Worm (Caenorhabditis elegans) whole organism, midembryonic: ENCODE results near the gene F48F7.3.
A peak's percentile ranks its signal among the peaks of the same experiment; 100 is the strongest.

ENCODE experiments used
- T22C8.4 ChIP-seq: fragments of 200-800 bp; sonication (Bioruptor generic); IDR thresholded peaks from 2 replicates; pipeline ENCODE4 v1.3.6; 2022; ENCODE audit warnings: missing genetic modification characterization, missing compliant biosample characterization
- cog-1 ChIP-seq: sonication (generic microtip); optimal IDR thresholded peaks from 2 replicates; lab custom pipeline; 2016; ENCODE audit warnings: missing genetic modification characterization, missing compliant biosample characterization
- flt-1 ChIP-seq: fragments of 200-800 bp; sonication (Bioruptor generic); IDR thresholded peaks from 2 replicates; pipeline ENCODE4 v1.3.6; 2022; ENCODE audit warnings: missing genetic modification characterization, missing compliant biosample characterization
- klf-2 ChIP-seq: fragments of 200-800 bp; sonication (Bioruptor generic); conservative IDR thresholded peaks from 2 replicates; pipeline ENCODE4 v1.3.6; 2022; ENCODE audit warnings: missing genetic modification reagents, missing genetic modification characterization, missing compliant biosample characterization
- med-1 ChIP-seq: sonication (generic microtip); optimal IDR thresholded peaks from 2 replicates; lab custom pipeline; 2017; ENCODE audit warnings: missing genetic modification characterization, mild to moderate bottlenecking, missing compliant biosample characterization, antibody characterized with exemption, missing genetic modification reagents; ENCODE audit not compliant: insufficient read depth
- ref-1 ChIP-seq: fragments of 200-800 bp; sonication (Bioruptor generic); conservative IDR thresholded peaks from 2 replicates; pipeline ENCODE4 v1.3.6; 2022; ENCODE audit warnings: missing genetic modification reagents, missing genetic modification characterization, missing compliant biosample characterization
- tab-1 ChIP-seq: fragments of 200-800 bp; sonication (Bioruptor generic); IDR thresholded peaks from 2 replicates; pipeline ENCODE4 v1.3.6; 2022; ENCODE audit warnings: missing genetic modification characterization, missing compliant biosample characterization
- ztf-23 ChIP-seq: fragments of 200-800 bp; sonication (Bioruptor generic); IDR thresholded peaks from 2 replicates; pipeline ENCODE4 v1.3.6; 2022; ENCODE audit warnings: missing genetic modification reagents, missing genetic modification characterization, missing compliant biosample characterization
- ztf-29 ChIP-seq: fragments of 200-800 bp; sonication (Bioruptor generic); IDR thresholded peaks from 2 replicates; pipeline ENCODE4 v1.3.6; 2022; ENCODE audit warnings: missing genetic modification reagents, missing genetic modification characterization, missing compliant biosample characterization

Gene F48F7.3

DNA sequence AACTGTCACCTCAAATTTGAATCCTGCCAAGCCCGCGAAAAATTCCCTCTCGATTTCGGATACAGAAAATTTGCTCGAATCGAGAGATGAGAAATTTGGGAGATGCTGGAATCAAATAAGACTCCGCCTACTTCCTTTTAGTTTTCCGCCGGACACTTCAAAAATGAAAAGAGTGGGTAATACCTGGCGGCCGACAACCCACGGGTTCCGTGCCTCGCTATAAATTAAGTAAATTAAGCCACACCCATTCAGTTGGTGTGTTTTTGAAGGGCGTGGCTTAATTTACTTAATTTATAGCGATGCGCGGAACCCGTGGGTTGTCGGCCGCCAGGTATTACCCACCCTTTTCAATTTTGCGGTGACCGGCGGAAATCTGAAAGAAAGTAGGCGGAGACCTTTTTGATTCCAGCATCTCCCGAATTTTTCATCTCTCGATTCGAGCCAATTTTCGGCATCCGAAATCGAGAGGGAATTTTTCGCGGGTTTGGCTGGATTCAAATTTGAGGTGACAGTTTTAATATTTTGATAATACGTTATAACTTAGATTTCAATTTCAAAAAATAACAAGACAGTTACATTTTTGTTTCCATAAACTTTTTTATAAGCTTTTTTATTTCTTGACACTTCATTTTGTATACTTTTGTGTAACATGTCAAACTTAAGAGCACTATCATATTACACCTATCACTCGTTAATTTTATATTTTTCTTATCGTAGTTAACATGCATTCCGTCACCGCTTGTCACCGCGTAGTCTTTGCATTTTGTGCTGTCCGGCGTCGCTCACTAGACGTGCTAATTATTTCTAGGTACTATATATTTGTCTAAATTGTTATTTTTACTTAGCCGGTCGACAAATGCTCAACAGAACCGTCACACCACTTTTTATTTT is 16.4 kb upstream of the F48F7.3 start:
- TF ChIP-seq tab-1 (GFP tag; lab: Robert Waterston, UW) (no peak), T22C8.4 (no peak), flt-1 (GFP tag; lab: Robert Waterston, UW) (no peak), med-1 (GFP tag; lab: Kevin White, UChicago) (no peak), ztf-23 (no peak), cog-1 (no peak), ztf-29 (GFP tag; lab: Robert Waterston, UW) (no peak), klf-2 (GFP tag; lab: Robert Waterston, UW) (no peak), ref-1 (GFP tag; lab: Robert Waterston, UW) (no peak)

DNA sequence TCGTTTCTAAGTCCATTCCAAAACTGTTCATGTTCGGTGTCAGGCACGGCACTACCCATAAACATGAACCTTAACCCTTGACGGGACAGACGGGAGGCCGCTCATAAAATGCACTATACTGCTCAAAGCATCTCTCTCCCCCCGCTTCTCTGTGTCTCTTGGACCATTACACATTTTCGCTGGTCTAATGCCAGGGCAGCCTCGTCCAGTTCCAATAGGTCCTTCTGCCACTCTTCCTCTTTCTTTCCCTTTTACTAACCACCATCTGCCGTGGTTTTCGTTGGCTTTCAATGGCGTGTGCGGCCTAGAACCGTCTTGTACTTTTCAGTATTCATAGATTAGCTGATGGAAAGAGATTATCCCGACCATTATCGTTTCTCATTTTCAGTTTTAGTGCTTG is 15.1 kb upstream of the F48F7.3 start:
- TF ChIP-seq flt-1 (GFP tag; lab: Robert Waterston, UW), result peak; percentile 47; the same call in 1 of the 2 replicates
- no peak for TF ChIP-seq med-1 (GFP tag; lab: Kevin White, UChicago)
- no peak for TF ChIP-seq T22C8.4
- no peak for TF ChIP-seq tab-1 (GFP tag; lab: Robert Waterston, UW)
- no peak for TF ChIP-seq klf-2 (GFP tag; lab: Robert Waterston, UW)
- TF ChIP-seq ztf-23, result peak; percentile 55; the same call in 1 of the 2 replicates
- TF ChIP-seq ref-1 (GFP tag; lab: Robert Waterston, UW), result no peak
- no peak for TF ChIP-seq cog-1
- no peak for TF ChIP-seq ztf-29 (GFP tag; lab: Robert Waterston, UW)

DNA sequence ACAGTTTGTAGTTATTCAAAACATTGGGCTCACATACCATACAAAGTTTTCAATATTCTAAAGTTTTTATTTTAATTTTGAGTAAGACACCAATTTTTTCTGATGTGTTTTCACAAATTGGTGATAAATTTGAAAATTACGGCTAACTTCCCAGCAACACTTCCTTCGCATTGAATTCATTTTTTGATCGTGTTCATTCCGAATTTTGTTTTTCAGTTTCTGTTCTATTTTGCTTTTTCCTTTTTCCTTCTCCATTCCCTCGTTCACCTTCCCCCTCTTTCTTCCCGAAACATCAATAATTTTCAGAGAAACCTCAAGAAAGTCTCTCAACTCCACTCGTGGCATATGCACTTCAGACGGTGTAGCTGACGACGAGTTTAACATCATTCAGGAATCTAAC is 14.5 kb upstream of the F48F7.3 start, which contains the start of gene alg-1:
Gene alg-1, plus strand, starts transcription at position 301 of the 400 bp plus-strand sequence.
- TF ChIP-seq klf-2 (GFP tag; lab: Robert Waterston, UW) (no peak), T22C8.4 (no peak), ztf-23 (no peak), cog-1 (no peak), ztf-29 (GFP tag; lab: Robert Waterston, UW) (no peak), tab-1 (GFP tag; lab: Robert Waterston, UW) (no peak), ref-1 (GFP tag; lab: Robert Waterston, UW) (no peak), flt-1 (GFP tag; lab: Robert Waterston, UW) (no peak), med-1 (GFP tag; lab: Kevin White, UChicago) (no peak)

DNA sequence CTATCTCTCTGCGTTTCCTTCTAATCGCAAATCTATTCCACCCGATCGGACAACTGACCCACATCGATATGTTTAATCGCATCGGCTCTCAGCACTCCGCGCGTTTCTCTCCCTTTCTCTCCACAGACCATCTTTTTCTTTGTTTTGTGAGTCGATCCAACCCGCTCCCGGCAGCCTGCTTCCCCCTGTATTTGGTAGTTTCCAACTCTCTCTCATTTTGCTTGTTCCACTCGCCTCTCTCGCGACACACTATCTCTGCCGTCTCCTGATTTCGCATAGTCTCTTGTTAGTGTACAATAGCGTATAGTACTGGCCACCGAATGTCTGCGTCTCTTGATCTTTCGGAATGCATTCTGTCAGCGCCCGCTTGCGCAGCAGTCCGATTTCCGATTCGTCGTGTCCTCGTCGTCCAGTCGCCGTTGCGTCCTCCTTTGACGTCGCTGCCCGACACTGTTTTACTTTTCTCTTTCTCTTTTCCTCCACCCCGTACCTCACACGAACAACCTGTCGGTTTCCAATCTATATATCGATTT is 12.6 kb upstream of the F48F7.3 start:
- TF ChIP-seq cog-1 (peak; percentile 46), ztf-29 (GFP tag; lab: Robert Waterston, UW) (peak; percentile 62; the same call in 1 of the 2 replicates), ref-1 (GFP tag; lab: Robert Waterston, UW) (no peak), flt-1 (GFP tag; lab: Robert Waterston, UW) (0 out of 2 replicates have a peak, but pooled peaks have one; percentile 42)

DNA sequence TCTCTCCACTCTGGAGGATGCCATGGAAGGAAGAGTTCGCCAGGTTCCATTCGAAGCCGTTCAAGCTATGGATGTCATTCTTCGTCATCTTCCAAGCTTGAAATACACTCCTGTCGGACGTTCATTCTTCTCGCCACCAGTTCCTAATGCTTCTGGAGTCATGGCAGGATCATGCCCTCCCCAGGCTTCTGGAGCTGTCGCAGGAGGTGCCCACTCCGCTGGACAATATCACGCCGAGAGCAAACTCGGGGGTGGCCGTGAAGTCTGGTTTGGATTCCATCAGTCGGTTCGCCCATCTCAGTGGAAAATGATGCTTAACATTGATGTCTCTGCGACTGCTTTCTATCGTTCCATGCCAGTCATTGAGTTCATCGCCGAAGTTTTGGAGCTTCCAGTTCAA is 11.0 kb upstream of the F48F7.3 start:
- TF ChIP-seq ref-1 (GFP tag; lab: Robert Waterston, UW) (no peak), cog-1 (no peak), ztf-23 (no peak), T22C8.4 (no peak), med-1 (GFP tag; lab: Kevin White, UChicago) (no peak), klf-2 (GFP tag; lab: Robert Waterston, UW) (no peak), flt-1 (GFP tag; lab: Robert Waterston, UW) (no peak), ztf-29 (GFP tag; lab: Robert Waterston, UW) (no peak), tab-1 (GFP tag; lab: Robert Waterston, UW) (no peak)

DNA sequence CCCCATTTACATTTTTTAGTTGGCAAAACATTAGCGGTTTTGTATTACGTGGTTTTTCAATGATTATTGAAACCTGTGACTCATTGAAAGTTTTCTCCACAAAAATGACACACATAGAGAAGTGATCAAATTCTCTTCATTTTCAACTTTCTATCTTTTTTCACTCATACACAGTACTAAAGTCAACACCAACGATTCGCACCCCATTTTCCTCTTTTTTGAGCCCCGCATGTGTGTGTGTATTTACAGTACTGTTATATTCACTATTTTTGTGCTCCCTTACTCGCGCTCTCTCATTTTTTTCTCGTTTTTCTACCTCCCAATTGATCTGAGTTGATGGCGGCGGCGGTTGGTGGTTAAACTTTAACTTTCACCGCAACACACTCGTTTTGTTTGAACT is 4.9 kb upstream of the F48F7.3 start:
- no peak for TF ChIP-seq med-1 (GFP tag; lab: Kevin White, UChicago)
- no peak for TF ChIP-seq ztf-29 (GFP tag; lab: Robert Waterston, UW)
- TF ChIP-seq klf-2 (GFP tag; lab: Robert Waterston, UW), result no peak
- no peak for TF ChIP-seq T22C8.4
- no peak for TF ChIP-seq tab-1 (GFP tag; lab: Robert Waterston, UW)
- TF ChIP-seq cog-1, result no peak
- TF ChIP-seq flt-1 (GFP tag; lab: Robert Waterston, UW), result no peak
- TF ChIP-seq ztf-23, result no peak
- TF ChIP-seq ref-1 (GFP tag; lab: Robert Waterston, UW), result no peak

DNA sequence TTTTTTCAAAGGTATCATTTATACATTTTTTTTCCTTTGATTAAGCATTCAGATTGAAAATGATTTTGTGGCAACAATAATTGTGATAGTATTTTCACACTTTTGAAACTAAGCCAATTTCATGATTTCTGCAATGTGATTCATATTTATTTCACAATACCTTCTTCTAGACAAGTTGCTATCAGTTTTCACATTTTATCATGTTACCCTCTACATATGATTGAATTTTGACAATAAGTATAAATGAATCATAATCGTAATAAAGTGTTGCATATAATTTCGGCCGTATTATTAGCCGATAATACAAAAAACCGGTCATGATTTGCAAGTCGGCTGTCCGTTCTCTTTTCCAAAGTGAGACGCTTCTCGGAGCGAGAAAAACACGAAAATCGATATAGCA is 3.9 kb upstream of the F48F7.3 start:
- TF ChIP-seq flt-1 (GFP tag; lab: Robert Waterston, UW) (no peak), ztf-29 (GFP tag; lab: Robert Waterston, UW) (no peak), ztf-23 (no peak), klf-2 (GFP tag; lab: Robert Waterston, UW) (no peak), med-1 (GFP tag; lab: Kevin White, UChicago) (no peak), ref-1 (GFP tag; lab: Robert Waterston, UW) (no peak), T22C8.4 (no peak), cog-1 (no peak), tab-1 (GFP tag; lab: Robert Waterston, UW) (no peak)

DNA sequence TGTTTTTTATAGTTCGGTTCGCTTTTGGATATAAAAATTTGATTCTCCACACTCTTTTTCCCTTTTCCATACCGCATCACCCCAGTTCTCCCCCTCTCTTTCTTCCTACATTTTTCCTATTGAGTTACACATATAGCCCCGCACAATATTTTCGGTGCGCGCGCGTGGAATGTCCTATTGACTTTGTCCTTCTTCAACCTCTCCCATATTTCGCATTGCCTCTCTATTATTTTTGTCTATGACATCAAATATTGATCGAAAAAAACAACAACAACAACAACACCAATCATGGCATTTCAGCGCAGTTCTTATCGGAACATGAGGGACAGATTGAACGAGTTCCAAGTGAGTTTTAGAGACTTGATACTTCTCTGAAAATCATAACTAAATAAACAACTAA is 3.5 kb upstream of the F48F7.3 start, which contains the start of gene syx-2:
Gene syx-2, plus strand, starts transcription at position 301 of the 400 bp plus-strand sequence.
- TF ChIP-seq med-1 (GFP tag; lab: Kevin White, UChicago) (no peak), tab-1 (GFP tag; lab: Robert Waterston, UW) (no peak), ztf-29 (GFP tag; lab: Robert Waterston, UW) (no peak), klf-2 (GFP tag; lab: Robert Waterston, UW) (no peak), T22C8.4 (no peak), cog-1 (no peak), ztf-23 (no peak), ref-1 (GFP tag; lab: Robert Waterston, UW) (no peak)

DNA sequence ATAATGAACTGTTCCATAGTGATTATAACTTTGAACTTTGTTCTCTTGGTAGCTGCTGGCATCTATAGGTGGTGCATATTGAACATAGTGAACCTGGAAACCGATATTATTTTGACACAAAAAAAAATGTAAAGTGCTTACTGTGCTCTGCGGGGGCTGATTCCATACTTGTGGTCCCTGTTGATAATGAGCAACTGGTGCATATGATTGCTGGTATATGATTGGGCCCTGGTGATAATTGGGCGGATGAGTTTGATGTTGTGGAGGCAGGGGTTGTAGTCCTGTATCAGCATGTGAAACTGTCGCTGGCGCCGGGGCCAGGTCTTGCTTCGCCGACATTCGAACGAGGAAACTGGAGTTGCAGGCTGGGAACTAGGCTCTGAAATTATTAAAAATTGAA is 5.0 kb downstream of the F48F7.3 start, which contains the start of gene pqn-39:
Gene pqn-39, minus strand, starts transcription at position 385 of the 400 bp plus-strand sequence.
- TF ChIP-seq T22C8.4 (no peak), ref-1 (GFP tag; lab: Robert Waterston, UW) (no peak), cog-1 (no peak), flt-1 (GFP tag; lab: Robert Waterston, UW) (no peak), med-1 (GFP tag; lab: Kevin White, UChicago) (no peak), ztf-23 (no peak), ztf-29 (GFP tag; lab: Robert Waterston, UW) (no peak), tab-1 (GFP tag; lab: Robert Waterston, UW) (no peak), klf-2 (GFP tag; lab: Robert Waterston, UW) (no peak)
